Worm (Caenorhabditis elegans) whole organism, L2 larva: ENCODE results near the gene bath-45.
A peak's percentile ranks its signal among the peaks of the same experiment; 100 is the strongest.

Source experiments
- F13H6.1 ChIP-seq: sonication (generic microtip); optimal IDR thresholded peaks from 2 replicates; lab custom pipeline; 2016; ENCODE audit warnings: missing genetic modification characterization, missing compliant biosample characterization
- R02D3.7 ChIP-seq: fragments of 150-350 bp; optimal IDR thresholded peaks from 2 replicates; lab custom pipeline; 2014; ENCODE audit warnings: missing biosample characterization, missing genetic modification characterization
- Y55F3AM.14 ChIP-seq: fragments of 200-800 bp; sonication (Bioruptor generic); optimal IDR thresholded peaks from 2 replicates; lab custom pipeline; 2018; ENCODE audit warnings: mild to moderate bottlenecking, missing genetic modification characterization, missing compliant biosample characterization
- ZK546.5 ChIP-seq: sonication (generic microtip); optimal IDR thresholded peaks from 2 replicates; lab custom pipeline; 2017; ENCODE audit warnings: missing biosample characterization, missing genetic modification characterization
- alr-1 ChIP-seq: fragments of 150-350 bp; optimal IDR thresholded peaks from 2 replicates; lab custom pipeline; 2014; ENCODE audit warnings: missing biosample characterization, missing genetic modification characterization
- aly-2 ChIP-seq: fragments of 150-350 bp; optimal IDR thresholded peaks from 2 replicates; lab custom pipeline; 2014; ENCODE audit warnings: missing biosample characterization, missing genetic modification characterization
- ama-1 ChIP-seq: fragments of 150-350 bp; optimal IDR thresholded peaks from 2 replicates; lab custom pipeline; 2018; ENCODE audit warnings: inconsistent platforms
- blmp-1 ChIP-seq: sonication (generic microtip); optimal IDR thresholded peaks from 2 replicates; lab custom pipeline; 2017; ENCODE audit warnings: missing genetic modification characterization, mild to moderate bottlenecking, missing compliant biosample characterization, antibody characterized with exemption, moderate library complexity; ENCODE audit not compliant: insufficient read depth
- ceh-16 ChIP-seq: fragments of 150-350 bp; optimal IDR thresholded peaks from 2 replicates; lab custom pipeline; 2014; ENCODE audit warnings: missing biosample characterization, missing genetic modification characterization
- ceh-82 ChIP-seq: fragments of 150-350 bp; optimal IDR thresholded peaks from 2 replicates; lab custom pipeline; 2014; ENCODE audit warnings: missing biosample characterization, missing genetic modification characterization
- crh-2 ChIP-seq: sonication (generic microtip); optimal IDR thresholded peaks from 2 replicates; lab custom pipeline; 2017; ENCODE audit warnings: missing biosample characterization, missing genetic modification characterization
- dmd-4 ChIP-seq: sonication (generic microtip); optimal IDR thresholded peaks from 2 replicates; lab custom pipeline; 2017; ENCODE audit warnings: missing biosample characterization, missing genetic modification characterization
- egl-27 ChIP-seq: sonication (generic microtip); optimal IDR thresholded peaks from 3 replicates; lab custom pipeline; 2017; ENCODE audit warnings: missing biosample characterization, missing genetic modification reagents, missing genetic modification characterization
- elt-1 ChIP-seq: fragments of 150-350 bp; optimal IDR thresholded peaks from 2 replicates; lab custom pipeline; 2014; ENCODE audit warnings: missing biosample characterization, missing genetic modification characterization
- elt-3 ChIP-seq: sonication (generic microtip); optimal IDR thresholded peaks from 2 replicates; lab custom pipeline; 2017; ENCODE audit warnings: missing biosample characterization, missing genetic modification characterization
- fos-1 ChIP-seq: fragments of 150-350 bp; optimal IDR thresholded peaks from 2 replicates; lab custom pipeline; 2014; ENCODE audit warnings: missing biosample characterization, missing genetic modification characterization
- gmeb-1 ChIP-seq: fragments of 150-350 bp; optimal IDR thresholded peaks from 2 replicates; lab custom pipeline; 2014; ENCODE audit warnings: missing biosample characterization, missing genetic modification characterization
- lin-11 ChIP-seq: fragments of 150-350 bp; sonication (generic microtip); optimal IDR thresholded peaks from 2 replicates; lab custom pipeline; 2014; ENCODE audit warnings: missing biosample characterization, missing genetic modification characterization, inconsistent platforms, mixed read lengths
- lin-13 ChIP-seq: fragments of 150-350 bp; optimal IDR thresholded peaks from 2 replicates; lab custom pipeline; 2014; ENCODE audit warnings: missing biosample characterization, missing genetic modification reagents, missing genetic modification characterization
- lin-39 ChIP-seq: fragments of 150-350 bp; optimal IDR thresholded peaks from 2 replicates; lab custom pipeline; 2014; ENCODE audit warnings: missing biosample characterization, missing genetic modification reagents, missing genetic modification characterization
- lsy-2 ChIP-seq, 2 experiments: fragments of 150-350 bp in 1 of 2; sonication (generic microtip) in 1 of 2; optimal IDR thresholded peaks; 2 replicates each; lab custom pipeline; 2014 to 2017; ENCODE audit warnings: missing biosample characterization in 2 of 2, missing genetic modification characterization in 2 of 2
- mab-5 ChIP-seq: fragments of 150-350 bp; optimal IDR thresholded peaks from 2 replicates; lab custom pipeline; 2014; ENCODE audit warnings: missing biosample characterization, missing genetic modification characterization
- mbf-1 ChIP-seq: sonication (generic microtip); optimal IDR thresholded peaks from 2 replicates; lab custom pipeline; 2017; ENCODE audit warnings: missing biosample characterization, missing genetic modification characterization
- mdl-1 ChIP-seq, 2 experiments: fragments of 150-350 bp in 1 of 2; sonication (generic microtip) in 1 of 2; optimal IDR thresholded peaks; 2 replicates each; lab custom pipeline; 2017; ENCODE audit warnings: missing biosample characterization in 2 of 2, missing genetic modification characterization in 2 of 2
- nhr-10 ChIP-seq: sonication (generic microtip); optimal IDR thresholded peaks from 2 replicates; lab custom pipeline; 2017; ENCODE audit warnings: missing biosample characterization, missing genetic modification characterization
- nhr-11 ChIP-seq: fragments of 150-350 bp; optimal IDR thresholded peaks from 2 replicates; lab custom pipeline; 2014; ENCODE audit warnings: missing biosample characterization, missing genetic modification characterization
- nhr-12 ChIP-seq: fragments of 150-350 bp; optimal IDR thresholded peaks from 2 replicates; lab custom pipeline; 2014; ENCODE audit warnings: missing biosample characterization, missing genetic modification characterization
- nhr-129 ChIP-seq: fragments of 150-350 bp; optimal IDR thresholded peaks from 2 replicates; lab custom pipeline; 2014; ENCODE audit warnings: missing biosample characterization, missing genetic modification characterization
- nhr-21 ChIP-seq: fragments of 150-350 bp; optimal IDR thresholded peaks from 2 replicates; lab custom pipeline; 2014; ENCODE audit warnings: missing biosample characterization, missing genetic modification characterization
- nhr-23 ChIP-seq: fragments of 150-350 bp; optimal IDR thresholded peaks from 2 replicates; lab custom pipeline; 2014; ENCODE audit warnings: missing biosample characterization, missing genetic modification reagents, missing genetic modification characterization
- nhr-25 ChIP-seq: fragments of 150-350 bp; sonication (generic microtip); optimal IDR thresholded peaks from 3 replicates; lab custom pipeline; 2014; ENCODE audit warnings: missing biosample characterization, missing genetic modification characterization
- nhr-6 ChIP-seq: fragments of 150-350 bp; optimal IDR thresholded peaks from 2 replicates; lab custom pipeline; 2014; ENCODE audit warnings: missing biosample characterization, missing genetic modification characterization
- nhr-77 ChIP-seq: fragments of 150-350 bp; optimal IDR thresholded peaks from 2 replicates; lab custom pipeline; 2014; ENCODE audit warnings: missing biosample characterization, missing genetic modification characterization
- peb-1 ChIP-seq: fragments of 150-350 bp; optimal IDR thresholded peaks from 2 replicates; lab custom pipeline; 2014; ENCODE audit warnings: missing biosample characterization, missing genetic modification characterization
- sem-4 ChIP-seq: fragments of 150-350 bp; optimal IDR thresholded peaks from 2 replicates; lab custom pipeline; 2014; ENCODE audit warnings: missing biosample characterization, missing genetic modification reagents, missing genetic modification characterization
- skn-1 ChIP-seq: sonication (generic microtip); optimal IDR thresholded peaks from 2 replicates; lab custom pipeline; 2017; ENCODE audit warnings: missing biosample characterization, missing genetic modification characterization
- sma-3 ChIP-seq: sonication (generic microtip); optimal IDR thresholded peaks from 2 replicates; lab custom pipeline; 2016; ENCODE audit warnings: missing genetic modification reagents, missing genetic modification characterization, missing compliant biosample characterization
- sma-9 ChIP-seq, 2 experiments: fragments of 150-350 bp in 1 of 2; sonication (generic microtip) in 1 of 2; optimal IDR thresholded peaks; 2 replicates each; lab custom pipeline; 2014 to 2016; ENCODE audit warnings: missing genetic modification characterization in 2 of 2, mild to moderate bottlenecking in 1 of 2, missing biosample characterization in 1 of 2, missing compliant biosample characterization in 1 of 2, missing genetic modification reagents in 1 of 2, moderate library complexity in 1 of 2
- snpc-4 ChIP-seq: fragments of 150-350 bp; optimal IDR thresholded peaks from 2 replicates; lab custom pipeline; 2014; ENCODE audit warnings: missing biosample characterization, missing genetic modification characterization
- unc-39 ChIP-seq: fragments of 150-350 bp; optimal IDR thresholded peaks from 2 replicates; lab custom pipeline; 2014; ENCODE audit warnings: missing biosample characterization, missing genetic modification characterization
- unc-55 ChIP-seq: fragments of 150-350 bp; sonication (generic microtip); optimal IDR thresholded peaks from 3 replicates; lab custom pipeline; 2014; ENCODE audit warnings: missing biosample characterization, missing genetic modification reagents, missing genetic modification characterization
- unc-62 ChIP-seq: fragments of 150-350 bp; optimal IDR thresholded peaks from 2 replicates; lab custom pipeline; 2014; ENCODE audit warnings: missing biosample characterization, missing genetic modification reagents, missing genetic modification characterization
- zag-1 ChIP-seq: fragments of 150-350 bp; optimal IDR thresholded peaks from 2 replicates; lab custom pipeline; 2014; ENCODE audit warnings: missing biosample characterization, missing genetic modification characterization
- ztf-1 ChIP-seq: fragments of 200-800 bp; sonication (Bioruptor generic); conservative IDR thresholded peaks from 2 replicates; pipeline ENCODE4 v1.3.6; 2022; ENCODE audit warnings: missing genetic modification characterization, missing compliant biosample characterization
- ztf-11 ChIP-seq: sonication (generic microtip); optimal IDR thresholded peaks from 2 replicates; lab custom pipeline; 2017; ENCODE audit warnings: missing biosample characterization, missing genetic modification characterization

Gene bath-45

ce11 chrII:13107719-13108118 is 15.1 kb upstream of the bath-45 start, which contains the start of gene pqn-32:
Gene pqn-32 (plus strand): TSS chrII:13108019.
- no peak for TF ChIP-seq nhr-11 (tag; lab: Kevin White, UChicago)
- TF ChIP-seq skn-1 (tag; lab: Kevin White, UChicago), result no peak
- TF ChIP-seq alr-1 (tag; lab: Kevin White, UChicago), result no peak
- no peak for TF ChIP-seq elt-1 (tag; lab: Kevin White, UChicago)
- no peak for TF ChIP-seq snpc-4 (tag; lab: Kevin White, UChicago)
- TF ChIP-seq fos-1, result no peak
- no peak for TF ChIP-seq zag-1
- TF ChIP-seq sma-9 (GFP tag; optimal IDR thresholded peaks at IDR 0.05; lab: Kevin White, UChicago), result no peak
- no peak for TF ChIP-seq sma-9 (tag; optimal IDR thresholded peaks at IDR 0.05; lab: Kevin White, UChicago)
- TF ChIP-seq nhr-25 (tag; lab: Kevin White, UChicago), result no peak
- no peak for TF ChIP-seq lin-11
- TF ChIP-seq nhr-77 (tag; lab: Kevin White, UChicago), result no peak
- no peak for TF ChIP-seq lin-13 (GFP tag; lab: Kevin White, UChicago)
- no peak for TF ChIP-seq nhr-21 (tag; lab: Kevin White, UChicago)
- TF ChIP-seq lsy-2 (tag; optimal IDR thresholded peaks at IDR 0.05; lab: Kevin White, UChicago), result no peak
- no peak for TF ChIP-seq dmd-4 (tag; lab: Kevin White, UChicago)
- no peak for TF ChIP-seq nhr-6 (tag; lab: Kevin White, UChicago)
- no peak for TF ChIP-seq nhr-10 (tag; lab: Kevin White, UChicago)
- TF ChIP-seq peb-1, result no peak

ce11 chrII:13116710-13117109 is 6.1 kb upstream of the bath-45 start, which contains the start of gene rict-1:
Gene rict-1 (minus strand): TSS chrII:13116810.
- TF ChIP-seq nhr-129 (no peak), unc-39 (tag; lab: Kevin White, UChicago) (no peak), snpc-4 (tag; lab: Kevin White, UChicago) (no peak), crh-2 (tag; lab: Kevin White, UChicago) (no peak), elt-1 (tag; lab: Kevin White, UChicago) (no peak), ceh-82 (tag; lab: Kevin White, UChicago) (no peak), nhr-12 (tag; lab: Kevin White, UChicago) (no peak), mab-5 (tag; lab: Kevin White, UChicago) (no peak), sma-3 (no peak), lin-11 (no peak), nhr-11 (tag; lab: Kevin White, UChicago) (no peak), R02D3.7 (tag; lab: Kevin White, UChicago) (no peak), mdl-1 (tag; optimal IDR thresholded peaks at IDR 0.05; lab: Kevin White, UChicago) (no peak), unc-55 (GFP tag; lab: Kevin White, UChicago) (no peak), nhr-6 (tag; lab: Kevin White, UChicago) (no peak), nhr-10 (tag; lab: Kevin White, UChicago) (no peak), lsy-2 (tag; optimal IDR thresholded peaks at IDR 0.05; lab: Kevin White, UChicago) (no peak), blmp-1 (tag; lab: Kevin White, UChicago) (no peak)

DNA sequence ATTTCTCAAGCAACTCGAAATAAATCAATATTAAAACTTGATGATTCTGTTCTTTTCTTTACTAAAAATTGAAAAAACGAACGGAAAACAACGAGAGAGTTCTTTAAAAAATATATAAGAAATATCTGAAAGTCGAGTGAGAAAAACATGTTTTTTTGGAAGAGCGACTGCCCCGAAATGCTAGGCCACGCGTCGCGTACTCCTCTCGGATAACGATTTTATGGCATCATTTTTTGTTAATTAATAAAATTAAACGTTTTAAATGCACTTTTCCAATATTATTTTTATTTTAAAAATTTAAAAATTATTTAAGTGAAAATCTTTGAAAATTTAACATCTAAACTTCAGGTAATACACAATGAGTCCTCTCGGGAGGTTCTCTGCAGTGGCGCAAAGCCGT is 5.7 kb upstream of the bath-45 start, which contains the start of gene gfm-1:
Gene gfm-1, plus strand, starts transcription at position 349 of the 400 bp plus-strand sequence.
- TF ChIP-seq elt-1 (tag; lab: Kevin White, UChicago), result no peak
- TF ChIP-seq gmeb-1 (tag; lab: Kevin White, UChicago), result peak; percentile 75
- TF ChIP-seq ama-1 (lab: Kevin White, UChicago), result no peak
- TF ChIP-seq Y55F3AM.14 (GFP tag; lab: Kevin White, UChicago), result no peak
- peak; percentile 22 for TF ChIP-seq fos-1
- TF ChIP-seq dmd-4 (tag; lab: Kevin White, UChicago), result no peak
- peak; percentile 44 to 77 for TF ChIP-seq lsy-2 (tag; optimal IDR thresholded peaks at IDR 0.05; lab: Kevin White, UChicago)
- no peak for TF ChIP-seq ztf-1 (GFP tag; lab: Robert Waterston, UW)
- TF ChIP-seq unc-39 (tag; lab: Kevin White, UChicago), result no peak
- TF ChIP-seq aly-2, result no peak
- TF ChIP-seq skn-1 (tag; lab: Kevin White, UChicago), result no peak
- TF ChIP-seq nhr-23 (tag; lab: Kevin White, UChicago), result no peak
- TF ChIP-seq ZK546.5 (tag; lab: Kevin White, UChicago), result no peak
- TF ChIP-seq lin-11, result peak; percentile 1
- TF ChIP-seq unc-62, result no peak
- peak; percentile 71 for TF ChIP-seq F13H6.1 (tag; lab: Kevin White, UChicago)
- no peak for TF ChIP-seq nhr-12 (tag; lab: Kevin White, UChicago)
- no peak for TF ChIP-seq elt-3 (tag; lab: Kevin White, UChicago)
- no peak for TF ChIP-seq nhr-6 (tag; lab: Kevin White, UChicago)
- TF ChIP-seq nhr-129, result no peak
- TF ChIP-seq mab-5 (tag; lab: Kevin White, UChicago), result no peak
- TF ChIP-seq egl-27 (tag; lab: Kevin White, UChicago), result no peak
- no peak for TF ChIP-seq nhr-25 (tag; lab: Kevin White, UChicago)
- TF ChIP-seq mdl-1 (tag; optimal IDR thresholded peaks at IDR 0.05; lab: Kevin White, UChicago), result peak in 1 of 2 experiments; percentile 12
- no peak for TF ChIP-seq peb-1
- no peak for TF ChIP-seq lin-39
- peak; percentile 72 for TF ChIP-seq sem-4 (tag; lab: Kevin White, UChicago)
- TF ChIP-seq alr-1 (tag; lab: Kevin White, UChicago), result no peak
- no peak for TF ChIP-seq ceh-16 (tag; lab: Kevin White, UChicago)
- no peak for TF ChIP-seq nhr-77 (tag; lab: Kevin White, UChicago)
- TF ChIP-seq mbf-1 (tag; lab: Kevin White, UChicago), result no peak
- peak; percentile 21 for TF ChIP-seq nhr-21 (tag; lab: Kevin White, UChicago)
- peak; percentile 50 for TF ChIP-seq crh-2 (tag; lab: Kevin White, UChicago)
- peak; percentile 82 for TF ChIP-seq sma-9 (GFP tag; optimal IDR thresholded peaks at IDR 0.05; lab: Kevin White, UChicago)
- no peak for TF ChIP-seq sma-9 (tag; optimal IDR thresholded peaks at IDR 0.05; lab: Kevin White, UChicago)
- TF ChIP-seq sma-3, result peak; percentile 80
- no peak for TF ChIP-seq nhr-11 (tag; lab: Kevin White, UChicago)
- TF ChIP-seq blmp-1 (tag; lab: Kevin White, UChicago), result no peak
- no peak for TF ChIP-seq ztf-11 (tag; lab: Kevin White, UChicago)
